Fruit fly (Drosophila melanogaster) whole organism, wandering third instar larva: ENCODE results near the gene CG6753.

Experiments
- Dfd ChIP-seq: fragments of >200 bp; optimal IDR thresholded peaks from 2 replicates; lab custom pipeline; 2017; ENCODE audit warnings: missing biosample characterization, missing genetic modification characterization
- Mio ChIP-seq: sonication (Bioruptor generic); optimal IDR thresholded peaks from 2 replicates; lab custom pipeline; 2016; ENCODE audit warnings: missing biosample characterization, missing genetic modification characterization
- fru ChIP-seq: fragments of 200-800 bp; sonication (Bioruptor generic); optimal IDR thresholded peaks from 3 replicates; lab custom pipeline; 2016; ENCODE audit warnings: missing biosample characterization, mild to moderate bottlenecking, missing genetic modification characterization
- rgr ChIP-seq: fragments of 200-800 bp; sonication (Bioruptor generic); optimal IDR thresholded peaks from 3 replicates; lab custom pipeline; 2016; ENCODE audit warnings: missing biosample characterization, mild to moderate bottlenecking, missing genetic modification characterization
- usp ChIP-seq: fragments of >200 bp; optimal IDR thresholded peaks from 2 replicates; lab custom pipeline; 2017; ENCODE audit warnings: missing biosample characterization, missing genetic modification characterization

- no peak for TF ChIP-seq rgr (GFP tag; lab: Kevin White, UChicago)
- no peak for TF ChIP-seq Dfd (GFP tag; lab: Kevin White, UChicago)
- no peak for TF ChIP-seq Mio (GFP tag; lab: Kevin White, UChicago)
- no peak for TF ChIP-seq fru
- no peak for TF ChIP-seq usp
Measured at dm6 chr3R:12678850-12679249, 36.6 kb upstream of the CG6753 start, which contains the start of gene mbo.
